Fruit fly (Drosophila melanogaster) whole organism, pupa: ENCODE data around the gene RpS2.

Source experiments
- CG12605 ChIP-seq: fragments of 200-800 bp; sonication (Bioruptor generic); IDR thresholded peaks from 2 replicates; pipeline ENCODE4 v1.3.6; 2022; ENCODE audit warnings: missing biosample characterization, missing genetic modification characterization
- CG13204 ChIP-seq: fragments of 200-800 bp; sonication (Bioruptor generic); optimal IDR thresholded peaks from 2 replicates; lab custom pipeline; 2018; ENCODE audit warnings: missing biosample characterization, mild to moderate bottlenecking, missing genetic modification characterization, moderate library complexity
- CG14655 ChIP-seq: fragments of 200-800 bp; sonication (Bioruptor generic); optimal IDR thresholded peaks from 3 replicates; lab custom pipeline; 2017; ENCODE audit warnings: mild to moderate bottlenecking, missing biosample characterization, missing genetic modification reagents, missing genetic modification characterization
- CG15710 ChIP-seq: fragments of 200-800 bp; sonication (Bioruptor generic); optimal IDR thresholded peaks from 2 replicates; lab custom pipeline; 2018; ENCODE audit warnings: missing biosample characterization, mild to moderate bottlenecking, missing genetic modification characterization, moderate library complexity
- CG17806 ChIP-seq: fragments of 200-800 bp; sonication (Bioruptor generic); optimal IDR thresholded peaks from 2 replicates; lab custom pipeline; 2018; ENCODE audit warnings: missing biosample characterization, mild to moderate bottlenecking, missing genetic modification characterization, moderate library complexity
- CG8159 ChIP-seq: fragments of 200-800 bp; sonication (Bioruptor generic); optimal IDR thresholded peaks from 3 replicates; lab custom pipeline; 2018; ENCODE audit warnings: missing biosample characterization, mild to moderate bottlenecking, missing genetic modification characterization, moderate library complexity
- CG8301 ChIP-seq: fragments of 200-800 bp; sonication (Bioruptor generic); optimal IDR thresholded peaks from 2 replicates; lab custom pipeline; 2018; ENCODE audit warnings: missing biosample characterization, mild to moderate bottlenecking, missing genetic modification characterization
- CG9948 ChIP-seq: fragments of 200-800 bp; sonication (Bioruptor generic); optimal IDR thresholded peaks from 2 replicates; lab custom pipeline; 2018; ENCODE audit warnings: missing biosample characterization, mild to moderate bottlenecking, missing genetic modification characterization, moderate library complexity
- D1 ChIP-seq: fragments of 200-800 bp; sonication (Bioruptor generic); optimal IDR thresholded peaks from 2 replicates; lab custom pipeline; 2018; ENCODE audit warnings: missing biosample characterization, mild to moderate bottlenecking, missing genetic modification characterization, moderate library complexity
- Pif1B ChIP-seq: fragments of 200-800 bp; sonication (Bioruptor generic); optimal IDR thresholded peaks from 3 replicates; lab custom pipeline; 2016; ENCODE audit warnings: missing biosample characterization, missing genetic modification characterization
- Snoo ChIP-seq: fragments of 200-800 bp; sonication (Bioruptor generic); optimal IDR thresholded peaks from 3 replicates; lab custom pipeline; 2017; ENCODE audit warnings: missing biosample characterization, mild to moderate bottlenecking, missing genetic modification characterization, inconsistent platforms
- gl ChIP-seq: fragments of 200-800 bp; sonication (Bioruptor generic); optimal IDR thresholded peaks from 2 replicates; lab custom pipeline; 2018; ENCODE audit warnings: missing biosample characterization, mild to moderate bottlenecking, missing genetic modification characterization
- rn ChIP-seq: fragments of 200-800 bp; sonication (Bioruptor generic); IDR thresholded peaks from 2 replicates; pipeline ENCODE4 v1.3.6; 2022; ENCODE audit warnings: missing biosample characterization, missing genetic modification characterization

DNA sequence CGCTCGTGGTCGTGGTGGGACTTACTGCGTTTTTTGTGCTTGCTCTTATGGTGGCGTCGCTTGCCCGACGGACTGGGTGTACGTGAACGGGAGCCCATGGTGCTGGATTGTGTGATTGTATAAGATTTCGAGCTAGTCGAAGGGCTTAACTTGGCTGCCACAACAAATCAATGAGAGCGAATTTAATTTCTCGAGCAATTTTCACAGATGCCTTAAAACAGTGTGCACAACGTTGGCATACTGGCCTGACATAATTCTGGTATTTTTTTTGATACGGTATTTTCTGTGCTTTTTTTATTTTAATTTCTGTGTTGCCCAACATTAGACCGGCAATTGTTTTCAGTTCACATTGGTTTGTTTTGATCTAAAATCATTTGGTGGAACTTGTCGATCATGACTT, 40.6 kb upstream of the RpS2 start, which contains the start of gene Arglu1:
- TF ChIP-seq CG9948 (no peak), Snoo (no peak), CG8159 (tag; lab: Kevin White, UChicago) (no peak), CG12605 (peak; percentile 35; the same call in 1 of the 2 replicates), CG8301 (tag; lab: Kevin White, UChicago) (no peak), CG17806 (tag; lab: Kevin White, UChicago) (no peak), CG15710 (no peak), Pif1B (GFP tag; lab: Kevin White, UChicago) (no peak), CG14655 (GFP tag; lab: Kevin White, UChicago) (no peak), rn (no peak), D1 (tag; lab: Kevin White, UChicago) (no peak), CG13204 (no peak), gl (tag; lab: Kevin White, UChicago) (no peak)
